Fruit fly (Drosophila melanogaster) S2 (cell line): Measurements from ENCODE around the gene CarT.

Source experiments
- CG8478 ChIP-seq: fragments of >200 bp; optimal IDR thresholded peaks from 2 replicates; lab custom pipeline; 2018
- CTCF ChIP-seq, 2 experiments: fragments of >200 bp; optimal IDR thresholded peaks; 2 replicates each; lab custom pipeline; 2018

- TF ChIP-seq CTCF (optimal IDR thresholded peaks at IDR 0.05; lab: Kevin White, UChicago) (no peak), CG8478 (lab: Kevin White, UChicago) (no peak)
Measured at dm6 chr2L:20730182-20730581, at the start of gene CarT.
